Fruit fly (Drosophila melanogaster): ENCODE measurements around the gene p53.
A peak's percentile ranks its signal among the peaks of the same experiment; 100 is the strongest.

The p53 gene

dm6 chr3R:23048690-23049118, 5.2 kb downstream of the p53 start (continued):
- TF ChIP-seq sob (GFP tag; IDR thresholded peaks at IDR 0.05) (peak; percentile 58; the same call in 1 of the 2 replicates), CG10274 (GFP tag; optimal IDR thresholded peaks at IDR 0.05) (peak; percentile 43), CG10654 (GFP tag; optimal IDR thresholded peaks at IDR 0.05) (peak; percentile 41), CG17568 (GFP tag; optimal IDR thresholded peaks at IDR 0.05) (peak; percentile 41), Hr78 (GFP tag; optimal IDR thresholded peaks at IDR 0.05) (peak in 1 of 2 experiments; percentile 78), CG1233 (GFP tag; optimal IDR thresholded peaks at IDR 0.05) (peak; percentile 62), CG13894 (tag; optimal IDR thresholded peaks at IDR 0.05) (no peak), ind (GFP tag; optimal IDR thresholded peaks at IDR 0.05) (peak; percentile 72), CG8944 (GFP tag; optimal IDR thresholded peaks at IDR 0.05) (peak; percentile 7), HLH4C (GFP tag; IDR thresholded peaks at IDR 0.05; ENCODE audit: partially characterized antibody) (no peak), Abd-B (GFP tag; optimal IDR thresholded peaks at IDR 0.05) (peak; percentile 70), Poxn (GFP tag; IDR thresholded peaks at IDR 0.05) (no peak), dysf (GFP tag; IDR thresholded peaks at IDR 0.05) (peak; percentile 86), yki (optimal IDR thresholded peaks at IDR 0.05) (no peak), kni (GFP tag; optimal IDR thresholded peaks at IDR 0.05) (peak; percentile 46), CG32772 (GFP tag; IDR thresholded peaks at IDR 0.05) (peak; percentile 58), D19B (GFP tag; optimal IDR thresholded peaks at IDR 0.05) (peak; percentile 34), ems (GFP tag; optimal IDR thresholded peaks at IDR 0.05) (peak; percentile 11), pb (GFP tag; optimal IDR thresholded peaks at IDR 0.05) (no peak), danr (GFP tag; IDR thresholded peaks at IDR 0.05) (peak; percentile 36; the same call in 1 of the 2 replicates), phol (tag; optimal IDR thresholded peaks at IDR 0.05) (peak; percentile 87), C15 (GFP tag; IDR thresholded peaks at IDR 0.05) (no peak), CG11696 (GFP tag; IDR thresholded peaks at IDR 0.05) (peak; percentile 10; the same call in 1 of the 2 replicates), CG12219 (GFP tag; optimal IDR thresholded peaks at IDR 0.05) (peak; percentile 58), sisA (GFP tag; IDR thresholded peaks at IDR 0.05) (peak; percentile 58), CG14860 (GFP tag; IDR thresholded peaks at IDR 0.05; ENCODE audit: partially characterized antibody) (no peak), nerfin-2 (GFP tag; IDR thresholded peaks at IDR 0.05; ENCODE audit: partially characterized antibody) (no peak), NfI (GFP tag; optimal IDR thresholded peaks at IDR 0.05) (peak; percentile 69), Scr (GFP tag; IDR thresholded peaks at IDR 0.05; ENCODE audit: partially characterized antibody) (no peak), Side (GFP tag; optimal IDR thresholded peaks at IDR 0.05) (no peak), Meics (GFP tag; optimal IDR thresholded peaks at IDR 0.05) (peak; percentile 72), kah (GFP tag; optimal IDR thresholded peaks at IDR 0.05) (no peak), HLHmδ (GFP tag; optimal IDR thresholded peaks at IDR 0.05) (no peak), her (GFP tag; optimal IDR thresholded peaks at IDR 0.05) (no peak), vfl (GFP tag; optimal IDR thresholded peaks at IDR 0.05) (no peak), hkb (optimal IDR thresholded peaks at IDR 0.05) (no peak), hkb (GFP tag; IDR thresholded peaks at IDR 0.05) (peak; percentile 57), ara (GFP tag; IDR thresholded peaks at IDR 0.05) (peak; percentile 60; the same call in 1 of the 2 replicates), ERR (GFP tag; optimal IDR thresholded peaks at IDR 0.05) (no peak), CG7963 (GFP tag; IDR thresholded peaks at IDR 0.05; ENCODE audit: partially characterized antibody) (no peak), BtbVII (GFP tag; optimal IDR thresholded peaks at IDR 0.05) (peak; percentile 16), sna (GFP tag; IDR thresholded peaks at IDR 0.05; ENCODE audit: partially characterized antibody) (no peak), CG30431 (GFP tag; optimal IDR thresholded peaks at IDR 0.05) (peak; percentile 37), cas (GFP tag; IDR thresholded peaks at IDR 0.05) (no peak), CG7372 (GFP tag; IDR thresholded peaks at IDR 0.05) (peak; percentile 63), disco-r (GFP tag; optimal IDR thresholded peaks at IDR 0.05) (no peak), CoRest (tag; optimal IDR thresholded peaks at IDR 0.05) (peak; percentile 89), Lpt (GFP tag; optimal IDR thresholded peaks at IDR 0.05) (no peak), Hmx (GFP tag; optimal IDR thresholded peaks at IDR 0.05) (peak; percentile 22), nmo (GFP tag; optimal IDR thresholded peaks at IDR 0.05) (peak; percentile 92), CG15601 (tag; optimal IDR thresholded peaks at IDR 0.05) (peak; percentile 76)
